Fruit fly (Drosophila melanogaster) whole organism, wandering third instar larva: Measurements from ENCODE around the gene CG5080.

Experiments used
- Abd-B ChIP-seq: fragments of >200 bp; optimal IDR thresholded peaks from 2 replicates; lab custom pipeline; 2017; ENCODE audit warnings: missing biosample characterization, missing genetic modification characterization
- CG32264 ChIP-seq: fragments of 200-800 bp; sonication (Bioruptor generic); optimal IDR thresholded peaks from 2 replicates; lab custom pipeline; 2016; ENCODE audit warnings: missing biosample characterization, missing genetic modification characterization
- CG9705 ChIP-seq: fragments of 200-800 bp; sonication (Bioruptor generic); optimal IDR thresholded peaks from 2 replicates; lab custom pipeline; 2018; ENCODE audit warnings: missing biosample characterization, mild to moderate bottlenecking, missing genetic modification characterization
- CrebA ChIP-seq: fragments of 200-800 bp; sonication (Bioruptor generic); optimal IDR thresholded peaks from 2 replicates; lab custom pipeline; 2016; ENCODE audit warnings: missing biosample characterization, mild to moderate bottlenecking, missing genetic modification characterization, borderline replicate concordance
- Dfd ChIP-seq: fragments of >200 bp; optimal IDR thresholded peaks from 2 replicates; lab custom pipeline; 2017; ENCODE audit warnings: missing biosample characterization, missing genetic modification characterization
- Dif ChIP-seq: fragments of 200-275, 200-300 bp; sonication (Bioruptor generic); optimal IDR thresholded peaks from 2 replicates; lab custom pipeline; 2018; ENCODE audit warnings: missing biosample characterization, missing genetic modification characterization; ENCODE audit not compliant: partially characterized antibody
- GATAd ChIP-seq: sonication (Bioruptor generic); optimal IDR thresholded peaks from 2 replicates; lab custom pipeline; 2016; ENCODE audit warnings: missing biosample characterization, missing genetic modification characterization
- HLH106 ChIP-seq: fragments of 200-800 bp; optimal IDR thresholded peaks from 3 replicates; lab custom pipeline; 2019; ENCODE audit warnings: missing biosample characterization, mild to moderate bottlenecking, missing genetic modification characterization, moderate library complexity
- Hnf4 ChIP-seq: fragments of 200-800 bp; sonication (Bioruptor generic); optimal IDR thresholded peaks from 2 replicates; lab custom pipeline; 2016; ENCODE audit warnings: missing biosample characterization, mild to moderate bottlenecking, missing genetic modification characterization
- Hr78 ChIP-seq: fragments of >200 bp; optimal IDR thresholded peaks from 2 replicates; lab custom pipeline; 2017; ENCODE audit warnings: missing biosample characterization, missing genetic modification characterization
- Hr83 ChIP-seq: fragments of 200-300 bp; sonication (Bioruptor generic); optimal IDR thresholded peaks from 2 replicates; lab custom pipeline; 2016; ENCODE audit warnings: missing biosample characterization, mild to moderate bottlenecking, missing genetic modification characterization, moderate library complexity; ENCODE audit not compliant: poor library complexity, severe bottlenecking
- Jra ChIP-seq: sonication (Bioruptor generic); optimal IDR thresholded peaks from 2 replicates; lab custom pipeline; 2016; ENCODE audit warnings: missing biosample characterization, missing genetic modification characterization
- Mio ChIP-seq: sonication (Bioruptor generic); optimal IDR thresholded peaks from 2 replicates; lab custom pipeline; 2016; ENCODE audit warnings: missing biosample characterization, missing genetic modification characterization
- Myc ChIP-seq: fragments of >200 bp; optimal IDR thresholded peaks from 2 replicates; lab custom pipeline; 2017
- N ChIP-seq: fragments of >200 bp; optimal IDR thresholded peaks from 2 replicates; lab custom pipeline; 2018; ENCODE audit warnings: missing biosample characterization, missing external identifiers, missing genetic modification characterization
- OdsH ChIP-seq: fragments of 200-800 bp; sonication (Bioruptor generic); optimal IDR thresholded peaks from 2 replicates; lab custom pipeline; 2016; ENCODE audit warnings: missing biosample characterization, mild to moderate bottlenecking, missing genetic modification characterization
- Rel ChIP-seq, 2 experiments: fragments of 200-800 bp; sonication (Bioruptor generic) in 1 of 2; optimal IDR thresholded peaks; 2 replicates in 1 of 2; 3 replicates in 1 of 2; lab custom pipeline; 2016 to 2019; ENCODE audit warnings: mild to moderate bottlenecking in 2 of 2, missing biosample characterization in 2 of 2, missing genetic modification characterization in 2 of 2, moderate library complexity in 1 of 2
- Sp1 ChIP-seq: fragments of 200-800 bp; sonication (Bioruptor generic); optimal IDR thresholded peaks from 3 replicates; lab custom pipeline; 2019; ENCODE audit warnings: missing biosample characterization, mild to moderate bottlenecking, missing genetic modification characterization, moderate library complexity
- Vsx2 ChIP-seq: fragments of 200-300, 225-300 bp; sonication (Bioruptor generic); optimal IDR thresholded peaks from 2 replicates; lab custom pipeline; 2018; ENCODE audit warnings: missing biosample characterization, missing genetic modification characterization; ENCODE audit not compliant: partially characterized antibody
- br ChIP-seq: fragments of 200-800 bp; sonication (Bioruptor generic); optimal IDR thresholded peaks from 2 replicates; lab custom pipeline; 2016; ENCODE audit warnings: missing biosample characterization, missing genetic modification characterization
- brk ChIP-seq: fragments of 200-800 bp; sonication (Bioruptor generic); optimal IDR thresholded peaks from 2 replicates; lab custom pipeline; 2016; ENCODE audit warnings: missing biosample characterization, mild to moderate bottlenecking, missing genetic modification characterization
- dl ChIP-seq, 2 experiments: fragments of 175-275, 200-275 bp in 1 of 2; fragments of 200-275 bp in 1 of 2; sonication (Bioruptor generic); optimal IDR thresholded peaks; lab custom pipeline; 2018; ENCODE audit warnings: mild to moderate bottlenecking in 2 of 2, missing biosample characterization in 2 of 2, missing genetic modification characterization in 2 of 2, moderate library complexity in 2 of 2; ENCODE audit not compliant: partially characterized antibody in 2 of 2, insufficient read depth in 1 of 2
- dmrt93B ChIP-seq: fragments of 200-800 bp; sonication (Bioruptor generic); optimal IDR thresholded peaks from 2 replicates; lab custom pipeline; 2018; ENCODE audit warnings: missing biosample characterization, mild to moderate bottlenecking, missing genetic modification characterization
- dsf ChIP-seq: sonication (Bioruptor generic); optimal IDR thresholded peaks from 2 replicates; lab custom pipeline; 2016; ENCODE audit warnings: missing biosample characterization, missing genetic modification characterization, borderline replicate concordance
- ey ChIP-seq: fragments of 200-800 bp; sonication (Bioruptor generic); optimal IDR thresholded peaks from 2 replicates; lab custom pipeline; 2016; ENCODE audit warnings: missing biosample characterization, missing genetic modification characterization
- foxo ChIP-seq, 2 experiments: fragments of 200-800 bp; sonication (Bioruptor generic); optimal IDR thresholded peaks; 2 replicates in 1 of 2; 3 replicates in 1 of 2; lab custom pipeline; 2016 to 2017; ENCODE audit warnings: missing biosample characterization in 2 of 2, missing genetic modification characterization in 2 of 2
- fru ChIP-seq: fragments of 200-800 bp; sonication (Bioruptor generic); optimal IDR thresholded peaks from 3 replicates; lab custom pipeline; 2016; ENCODE audit warnings: missing biosample characterization, mild to moderate bottlenecking, missing genetic modification characterization
- h ChIP-seq: fragments of 200-800 bp; sonication (Bioruptor generic); optimal IDR thresholded peaks from 3 replicates; lab custom pipeline; 2016; ENCODE audit warnings: missing biosample characterization, mild to moderate bottlenecking, missing genetic modification characterization
- jim ChIP-seq: fragments of 175-275, 200-325 bp; sonication (Bioruptor generic); optimal IDR thresholded peaks from 2 replicates; lab custom pipeline; 2016; ENCODE audit warnings: missing biosample characterization, mild to moderate bottlenecking, missing genetic modification characterization
- lola ChIP-seq: fragments of >200 bp; optimal IDR thresholded peaks from 2 replicates; lab custom pipeline; 2017; ENCODE audit warnings: missing biosample characterization, missing genetic modification characterization
- pan ChIP-seq: fragments of >200 bp; optimal IDR thresholded peaks from 2 replicates; lab custom pipeline; 2017
- psq ChIP-seq: fragments of 200-800 bp; sonication (Bioruptor generic); optimal IDR thresholded peaks from 3 replicates; lab custom pipeline; 2017; ENCODE audit warnings: missing biosample characterization, mild to moderate bottlenecking, missing genetic modification characterization, moderate library complexity
- rgr ChIP-seq: fragments of 200-800 bp; sonication (Bioruptor generic); optimal IDR thresholded peaks from 3 replicates; lab custom pipeline; 2016; ENCODE audit warnings: missing biosample characterization, mild to moderate bottlenecking, missing genetic modification characterization
- sage ChIP-seq: fragments of 200-800 bp; sonication (Bioruptor generic); optimal IDR thresholded peaks from 2 replicates; lab custom pipeline; 2016; ENCODE audit warnings: missing biosample characterization, mild to moderate bottlenecking, missing genetic modification characterization
- sv ChIP-seq: fragments of 200-800 bp; sonication (Bioruptor generic); optimal IDR thresholded peaks from 3 replicates; lab custom pipeline; 2016; ENCODE audit warnings: missing biosample characterization, missing genetic modification characterization
- tai ChIP-seq: sonication (Bioruptor generic); optimal IDR thresholded peaks from 2 replicates; lab custom pipeline; 2016; ENCODE audit warnings: missing biosample characterization, missing genetic modification characterization
- usp ChIP-seq: fragments of >200 bp; optimal IDR thresholded peaks from 2 replicates; lab custom pipeline; 2017; ENCODE audit warnings: missing biosample characterization, missing genetic modification characterization
- woc ChIP-seq: sonication (Bioruptor generic); optimal IDR thresholded peaks from 2 replicates; lab custom pipeline; 2016; ENCODE audit warnings: missing biosample characterization, mild to moderate bottlenecking, missing genetic modification characterization

The CG5080 gene

DNA sequence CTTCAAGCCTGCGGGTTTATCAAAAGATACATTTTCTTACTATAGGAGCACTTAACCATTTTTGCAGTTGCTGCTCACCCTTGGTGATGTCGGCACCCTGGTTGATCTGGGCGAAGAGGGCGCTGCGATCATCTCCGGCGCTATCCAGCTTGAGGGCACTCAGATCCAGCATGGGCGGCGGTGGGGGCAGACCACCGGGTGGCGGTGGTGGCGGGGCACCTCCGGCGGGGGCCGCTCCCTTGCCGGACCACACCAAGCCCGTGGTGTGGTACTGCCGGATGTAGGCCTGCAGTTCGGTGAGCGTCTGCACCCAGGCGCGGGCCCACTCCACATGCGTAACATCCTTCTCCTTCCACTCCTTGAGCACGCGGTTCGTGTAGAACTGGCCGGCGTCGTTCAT, 11.0 kb downstream of the CG5080 start:
- no peak for TF ChIP-seq OdsH (GFP tag; lab: Kevin White, UChicago)
- TF ChIP-seq Dfd (GFP tag; lab: Kevin White, UChicago), result peak; percentile 99

DNA sequence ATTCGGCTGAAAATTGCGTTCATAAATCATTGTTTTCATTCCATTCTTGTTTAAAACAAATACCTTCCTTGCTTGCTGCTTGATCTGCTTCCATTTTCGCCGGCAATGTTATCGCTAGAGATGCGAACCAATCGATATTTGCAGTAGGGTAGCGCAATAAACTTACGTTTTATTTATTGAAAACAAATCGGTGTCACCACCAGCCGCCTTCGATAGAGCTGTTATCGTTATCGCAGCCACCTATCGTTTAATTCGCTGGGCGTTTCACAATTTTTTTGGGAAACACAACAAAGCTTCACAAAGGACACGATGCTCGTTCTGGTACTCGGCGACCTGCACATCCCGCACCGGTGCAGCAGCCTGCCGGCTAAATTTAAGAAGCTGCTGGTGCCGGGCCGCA, 13.1 kb downstream of the CG5080 start, which contains the start of the genes Tfb4 and Vps29:
TSS of gene Tfb4 (minus strand) at position 124 of the 400 bp plus-strand sequence.
TSS of gene Vps29 (plus strand) at position 213 of the 400 bp plus-strand sequence.
- no peak for TF ChIP-seq CG9705 (GFP tag; lab: Kevin White, UChicago)
- TF ChIP-seq fru (GFP tag; lab: Kevin White, UChicago), result no peak
- no peak for TF ChIP-seq dsf (GFP tag; lab: Kevin White, UChicago)
- TF ChIP-seq GATAd (GFP tag; lab: Kevin White, UChicago), result peak; percentile 10
- no peak for TF ChIP-seq Hr78 (GFP tag; lab: Kevin White, UChicago)
- no peak for TF ChIP-seq Rel (GFP tag; optimal IDR thresholded peaks at IDR 0.05; lab: Kevin White, UChicago)
- TF ChIP-seq Rel (tag; optimal IDR thresholded peaks at IDR 0.05; lab: Kevin White, UChicago), result peak; percentile 59
- no peak for TF ChIP-seq Sp1 (GFP tag; lab: Kevin White, UChicago)
- TF ChIP-seq HLH106, result peak; percentile 40
- TF ChIP-seq tai (GFP tag; lab: Kevin White, UChicago), result no peak
- TF ChIP-seq CrebA, result no peak
- TF ChIP-seq brk, result no peak
- no peak for TF ChIP-seq rgr (GFP tag; lab: Kevin White, UChicago)
- no peak for TF ChIP-seq Jra (GFP tag; lab: Kevin White, UChicago)
- no peak for TF ChIP-seq Dfd (GFP tag; lab: Kevin White, UChicago)
- peak; percentile 74 for TF ChIP-seq br (GFP tag; lab: Kevin White, UChicago)
- TF ChIP-seq dmrt93B (GFP tag; lab: Kevin White, UChicago), result no peak
- no peak for TF ChIP-seq N
- no peak for TF ChIP-seq Myc (lab: Kevin White, UChicago)
- no peak for TF ChIP-seq Dif (GFP tag; lab: Kevin White, UChicago)
- TF ChIP-seq jim (GFP tag; lab: Kevin White, UChicago), result no peak
- no peak for TF ChIP-seq Hnf4 (GFP tag; lab: Kevin White, UChicago)
- no peak for TF ChIP-seq usp (GFP tag; lab: Kevin White, UChicago)
- TF ChIP-seq sv (GFP tag; lab: Kevin White, UChicago), result peak; percentile 7
- TF ChIP-seq Hr83, result peak; percentile 97
- TF ChIP-seq Abd-B, result no peak
- no peak for TF ChIP-seq sage
- TF ChIP-seq Mio (GFP tag; lab: Kevin White, UChicago), result no peak
- TF ChIP-seq OdsH (GFP tag; lab: Kevin White, UChicago), result peak; percentile 61
- no peak for TF ChIP-seq dl (GFP tag; optimal IDR thresholded peaks at IDR 0.05; lab: Kevin White, UChicago; ENCODE audit: insufficient read depth in 1 of 2, partially characterized antibody in 2 of 2)
- peak; percentile 1 for TF ChIP-seq CG32264 (GFP tag; lab: Kevin White, UChicago)
- no peak for TF ChIP-seq woc (GFP tag; lab: Kevin White, UChicago)
- TF ChIP-seq psq (GFP tag; lab: Kevin White, UChicago), result peak; percentile 43
- TF ChIP-seq pan (lab: Kevin White, UChicago), result no peak
- peak; percentile 67 for TF ChIP-seq ey
- no peak for TF ChIP-seq Vsx2
- TF ChIP-seq h (GFP tag; lab: Kevin White, UChicago), result peak; percentile 77
- no peak for TF ChIP-seq lola
- peak in 1 of 2 experiments; percentile 83 for TF ChIP-seq foxo (GFP tag; optimal IDR thresholded peaks at IDR 0.05; lab: Kevin White, UChicago)

DNA sequence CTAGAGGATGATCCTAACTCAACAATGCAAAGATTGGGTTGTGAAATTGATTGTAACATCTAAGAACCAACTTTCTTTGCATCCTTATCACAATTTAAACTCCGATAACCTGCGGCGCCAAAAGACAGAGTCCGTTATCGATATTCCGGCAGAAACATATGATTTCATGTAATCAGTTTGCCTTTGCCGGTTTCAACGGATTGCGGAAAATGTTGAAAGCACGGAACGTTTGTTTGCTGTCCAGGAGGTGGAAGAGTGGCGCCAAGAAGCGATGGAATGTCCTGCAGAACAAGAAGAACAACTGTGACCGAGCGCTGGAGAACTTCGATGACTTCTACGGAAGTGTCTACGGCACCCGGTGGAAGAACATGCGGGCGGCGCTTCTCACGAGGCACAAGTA, 16.0 kb downstream of the CG5080 start:
- no peak for TF ChIP-seq Sp1 (GFP tag; lab: Kevin White, UChicago)
- no peak for TF ChIP-seq lola
- no peak for TF ChIP-seq h (GFP tag; lab: Kevin White, UChicago)
- no peak for TF ChIP-seq usp (GFP tag; lab: Kevin White, UChicago)
- no peak for TF ChIP-seq Myc (lab: Kevin White, UChicago)
- no peak for TF ChIP-seq foxo (GFP tag; optimal IDR thresholded peaks at IDR 0.05; lab: Kevin White, UChicago)
